Worm (Caenorhabditis elegans) whole organism, midembryonic: Measurements from ENCODE around the gene srd-69.

Experiments used
- flt-1 ChIP-seq: fragments of 200-800 bp; sonication (Bioruptor generic); IDR thresholded peaks from 2 replicates; pipeline ENCODE4 v1.3.6; 2022; ENCODE audit warnings: missing genetic modification characterization, missing compliant biosample characterization
- ztf-23 ChIP-seq: fragments of 200-800 bp; sonication (Bioruptor generic); IDR thresholded peaks from 2 replicates; pipeline ENCODE4 v1.3.6; 2022; ENCODE audit warnings: missing genetic modification reagents, missing genetic modification characterization, missing compliant biosample characterization

- no peak for TF ChIP-seq flt-1
- TF ChIP-seq ztf-23 (GFP tag; lab: Robert Waterston, UW): no peak
Measured at ce11 chrIII:2362648-2363047, at the start of gene srd-69.
